Worm (Caenorhabditis elegans): ENCODE measurements around the gene ubc-15.
A peak's percentile ranks its signal among the peaks of the same experiment; 100 is the strongest.

Gene ubc-15

ce11 chrII:2888957-2889630 lies 24.3 kb downstream of the ubc-15 start, which contains the start of gene pinn-1:
Gene pinn-1, minus strand, starts transcription at chrII:2889007.
- TF ChIP-seq ceh-45 (GFP tag; IDR thresholded peaks at IDR 0.05) (no peak), che-1 (tag; optimal IDR thresholded peaks at IDR 0.05) (peak; percentile 8), unc-86 (tag; optimal IDR thresholded peaks at IDR 0.05) (peak; percentile 13), ztf-16 (tag; optimal IDR thresholded peaks at IDR 0.05) (peak; percentile 53), sox-4 (tag; optimal IDR thresholded peaks at IDR 0.05) (no peak), ceh-24 (tag; optimal IDR thresholded peaks at IDR 0.05) (no peak), nhr-232 (tag; optimal IDR thresholded peaks at IDR 0.05) (no peak), zip-5 (tag; optimal IDR thresholded peaks at IDR 0.05) (peak; percentile 76), ceh-22 (tag; optimal IDR thresholded peaks at IDR 0.05) (no peak), unc-3 (GFP tag; conservative IDR thresholded peaks at IDR 0.05) (peak; percentile 65), unc-3 (tag; optimal IDR thresholded peaks at IDR 0.05) (no peak), pqm-1 (tag; optimal IDR thresholded peaks at IDR 0.05) (no peak), ceh-30 (tag; optimal IDR thresholded peaks at IDR 0.05) (no peak), hlh-8 (tag; optimal IDR thresholded peaks at IDR 0.05) (peak; percentile 79), pax-1 (tag; optimal IDR thresholded peaks at IDR 0.05) (no peak), lim-6 (tag; optimal IDR thresholded peaks at IDR 0.05) (peak; percentile 92), F13H6.1 (tag; optimal IDR thresholded peaks at IDR 0.05) (peak; percentile 56), pros-1 (tag; optimal IDR thresholded peaks at IDR 0.05) (peak; percentile 45), nfya-1 (tag; optimal IDR thresholded peaks at IDR 0.05) (peak; percentile 41), K09A11.1 (tag; optimal IDR thresholded peaks at IDR 0.05; ENCODE audit: insufficient read depth) (no peak), ref-2 (tag; optimal IDR thresholded peaks at IDR 0.05) (peak; percentile 72), ceh-14 (tag; optimal IDR thresholded peaks at IDR 0.05) (peak; percentile 84), fkh-10 (GFP tag; optimal IDR thresholded peaks at IDR 0.05) (no peak), ceh-9 (tag; optimal IDR thresholded peaks at IDR 0.05) (no peak), ceh-34 (tag; optimal IDR thresholded peaks at IDR 0.05) (peak; percentile 46), hlh-6 (tag; optimal IDR thresholded peaks at IDR 0.05) (peak; percentile 68), ceh-2 (tag; optimal IDR thresholded peaks at IDR 0.05) (peak; percentile 96), unc-55 (GFP tag; optimal IDR thresholded peaks at IDR 0.05) (peak; percentile 19), mec-3 (tag; optimal IDR thresholded peaks at IDR 0.05; ENCODE audit: borderline replicate concordance) (peak; percentile 68), tbx-7 (tag; optimal IDR thresholded peaks at IDR 0.05) (peak; percentile 94), elt-2 (tag; optimal IDR thresholded peaks at IDR 0.05) (peak; percentile 57), npax-4 (tag; optimal IDR thresholded peaks at IDR 0.05) (no peak), unc-42 (tag; optimal IDR thresholded peaks at IDR 0.05) (peak; percentile 70), syd-9 (tag; optimal IDR thresholded peaks at IDR 0.05) (no peak), gmeb-2 (tag; optimal IDR thresholded peaks at IDR 0.05) (no peak), fax-1 (tag; optimal IDR thresholded peaks at IDR 0.05) (peak; percentile 44), rnt-1 (tag; optimal IDR thresholded peaks at IDR 0.05) (peak; percentile 92), hlh-13 (GFP tag; optimal IDR thresholded peaks at IDR 0.05) (no peak), pha-2 (tag; optimal IDR thresholded peaks at IDR 0.05) (no peak), dmd-4 (tag; optimal IDR thresholded peaks at IDR 0.05; ENCODE audit: borderline replicate concordance) (peak; percentile 48), ceh-31 (tag; optimal IDR thresholded peaks at IDR 0.05) (peak; percentile 99), ceh-19 (GFP tag; optimal IDR thresholded peaks at IDR 0.05) (no peak), pag-3 (tag; optimal IDR thresholded peaks at IDR 0.05; ENCODE audit: borderline replicate concordance) (no peak), odd-2 (tag; optimal IDR thresholded peaks at IDR 0.05) (no peak), pat-9 (tag; optimal IDR thresholded peaks at IDR 0.05) (no peak), K02D7.2 (tag; optimal IDR thresholded peaks at IDR 0.05) (no peak), hlh-30 (tag; optimal IDR thresholded peaks at IDR 0.05; ENCODE audit: insufficient read depth) (no peak), C08G9.2 (tag; optimal IDR thresholded peaks at IDR 0.05) (peak; percentile 99), pha-4 (tag; optimal IDR thresholded peaks at IDR 0.05) (no peak), tbx-2 (tag; optimal IDR thresholded peaks at IDR 0.05) (peak; percentile 86), madf-2 (tag; optimal IDR thresholded peaks at IDR 0.05) (peak; percentile 53), elt-4 (tag; optimal IDR thresholded peaks at IDR 0.05) (no peak), nhr-11 (tag; optimal IDR thresholded peaks at IDR 0.05) (no peak)
